Worm (Caenorhabditis elegans) whole organism, young adult: ENCODE measurements around the gene C49C8.1.

Experiments
- B0035.1 ChIP-seq: sonication (generic microtip); optimal IDR thresholded peaks from 2 replicates; lab custom pipeline; 2016; ENCODE audit warnings: missing genetic modification characterization, mild to moderate bottlenecking, missing compliant biosample characterization, missing genotype, missing genetic modification reagents
- C06A6.2 ChIP-seq: fragments of 200-800 bp; sonication (Bioruptor generic); conservative IDR thresholded peaks from 2 replicates; pipeline ENCODE4 v1.3.6; 2022; ENCODE audit warnings: missing genetic modification characterization, missing compliant biosample characterization
- F23B12.7 ChIP-seq: sonication (generic microtip); optimal IDR thresholded peaks from 2 replicates; lab custom pipeline; 2017; ENCODE audit warnings: missing genetic modification characterization, mild to moderate bottlenecking, missing compliant biosample characterization, antibody characterized with exemption, moderate library complexity; ENCODE audit not compliant: insufficient read depth
- F33H1.4 ChIP-seq: fragments of 200-800 bp; sonication (Bioruptor generic); IDR thresholded peaks from 2 replicates; pipeline ENCODE4 v1.3.6; 2022; ENCODE audit warnings: missing genetic modification reagents, missing genetic modification characterization, missing compliant biosample characterization
- F37B4.10 ChIP-seq: fragments of 200-800 bp; sonication (Bioruptor generic); IDR thresholded peaks from 2 replicates; pipeline ENCODE4 v1.3.6; 2022; ENCODE audit warnings: missing genetic modification characterization, missing compliant biosample characterization
- F49E8.2 ChIP-seq: sonication (generic microtip); optimal IDR thresholded peaks from 3 replicates; lab custom pipeline; 2017; ENCODE audit warnings: missing genetic modification characterization, mild to moderate bottlenecking, missing compliant biosample characterization, antibody characterized with exemption, moderate library complexity; ENCODE audit not compliant: insufficient read depth
- K12H6.12 ChIP-seq: fragments of 200-800 bp; sonication (Bioruptor generic); optimal IDR thresholded peaks from 2 replicates; lab custom pipeline; 2018; ENCODE audit warnings: mild to moderate bottlenecking, missing genetic modification characterization, missing compliant biosample characterization
- Y53G8AR.9 ChIP-seq: fragments of 200-800 bp; sonication (Bioruptor generic); conservative IDR thresholded peaks from 2 replicates; pipeline ENCODE4 v1.3.6; 2022; ENCODE audit warnings: missing genetic modification reagents, missing genetic modification characterization, missing compliant biosample characterization
- Y67H2A.10 ChIP-seq: fragments of 200-800 bp; sonication (Bioruptor generic); conservative IDR thresholded peaks from 2 replicates; pipeline ENCODE4 v1.3.6; 2022; ENCODE audit warnings: missing genetic modification reagents, missing genetic modification characterization, missing compliant biosample characterization
- Y79H2A.3 ChIP-seq: fragments of 200-800 bp; sonication (Bioruptor generic); conservative IDR thresholded peaks from 2 replicates; pipeline ENCODE4 v1.3.6; 2022; ENCODE audit warnings: missing genetic modification reagents, missing genetic modification characterization, missing compliant biosample characterization
- ZK185.1 ChIP-seq: sonication (generic microtip); optimal IDR thresholded peaks from 2 replicates; lab custom pipeline; 2016; ENCODE audit warnings: mild to moderate bottlenecking, missing genetic modification characterization, missing compliant biosample characterization; ENCODE audit not compliant: poor library complexity, severe bottlenecking
- attf-3 ChIP-seq: fragments of 200-800 bp; sonication (Bioruptor generic); conservative IDR thresholded peaks from 2 replicates; pipeline ENCODE4 v1.3.6; 2022; ENCODE audit warnings: missing genetic modification reagents, missing genetic modification characterization, missing compliant biosample characterization
- attf-5 ChIP-seq: fragments of 200-800 bp; sonication (Bioruptor generic); optimal IDR thresholded peaks from 2 replicates; lab custom pipeline; 2018; ENCODE audit warnings: mild to moderate bottlenecking, missing genetic modification characterization, missing compliant biosample characterization
- bed-2 ChIP-seq: fragments of 200-800 bp; sonication (Bioruptor generic); IDR thresholded peaks from 2 replicates; pipeline ENCODE4 v1.3.6; 2022; ENCODE audit warnings: missing genetic modification reagents, missing genetic modification characterization, missing compliant biosample characterization
- cebp-1 ChIP-seq, 2 experiments: fragments of 200-800 bp in 1 of 2; sonication (Bioruptor generic) in 1 of 2; sonication (generic microtip) in 1 of 2; IDR thresholded peaks in 1 of 2; optimal IDR thresholded peaks in 1 of 2; 2 replicates each; pipeline versions ENCODE4 v1.3.6 to Lab custom; 2017 to 2022; ENCODE audit warnings: missing compliant biosample characterization in 2 of 2, missing genetic modification characterization in 2 of 2, mild to moderate bottlenecking in 1 of 2, missing genetic modification reagents in 1 of 2, moderate library complexity in 1 of 2
- ceh-40 ChIP-seq: fragments of 200-800 bp; sonication (Bioruptor generic); IDR thresholded peaks from 2 replicates; pipeline ENCODE4 v1.3.6; 2022; ENCODE audit warnings: missing genetic modification characterization, missing compliant biosample characterization
- chd-7 ChIP-seq: sonication (generic microtip); optimal IDR thresholded peaks from 2 replicates; lab custom pipeline; 2016; ENCODE audit warnings: mild to moderate bottlenecking, missing genetic modification characterization, moderate library complexity, missing compliant biosample characterization
- dpl-1 ChIP-seq: fragments of 150-350 bp; optimal IDR thresholded peaks from 2 replicates; lab custom pipeline; 2014; ENCODE audit warnings: missing biosample characterization, missing genetic modification reagents, missing genetic modification characterization
- efl-1 ChIP-seq: fragments of 150-350 bp; optimal IDR thresholded peaks from 2 replicates; lab custom pipeline; 2014; ENCODE audit warnings: missing biosample characterization, missing genetic modification reagents, missing genetic modification characterization
- egl-18 ChIP-seq: fragments of 200-800 bp; sonication (Bioruptor generic); IDR thresholded peaks from 2 replicates; pipeline ENCODE4 v1.3.6; 2022; ENCODE audit warnings: missing genetic modification reagents, missing genetic modification characterization, missing compliant biosample characterization
- egl-44 ChIP-seq: fragments of 200-800 bp; sonication (Bioruptor generic); IDR thresholded peaks from 2 replicates; pipeline ENCODE4 v1.3.6; 2022; ENCODE audit warnings: missing genetic modification reagents, missing genetic modification characterization, missing compliant biosample characterization
- ekl-4 ChIP-seq: fragments of 200-800 bp; sonication (Bioruptor generic); IDR thresholded peaks from 2 replicates; pipeline ENCODE4 v1.3.6; 2022; ENCODE audit warnings: missing genetic modification reagents, missing genetic modification characterization, missing compliant biosample characterization
- hlh-12 ChIP-seq: sonication (generic microtip); optimal IDR thresholded peaks from 2 replicates; lab custom pipeline; 2016; ENCODE audit warnings: missing genetic modification characterization, missing compliant biosample characterization
- hsf-1 ChIP-seq: fragments of 200-800 bp; sonication (Bioruptor generic); IDR thresholded peaks from 2 replicates; pipeline ENCODE4 v1.3.6; 2022; ENCODE audit warnings: missing genetic modification reagents, missing genetic modification characterization, missing compliant biosample characterization
- lin-35 ChIP-seq, 3 experiments: fragments of 150-350 bp in 2 of 3; sonication (generic microtip) in 1 of 3; optimal IDR thresholded peaks; 2 replicates each; lab custom pipeline; 2014 to 2018; ENCODE audit warnings: missing biosample characterization in 3 of 3, missing genetic modification characterization in 3 of 3, missing genetic modification reagents in 3 of 3
- lin-40 ChIP-seq: sonication (generic microtip); optimal IDR thresholded peaks from 2 replicates; lab custom pipeline; 2016; ENCODE audit warnings: missing genetic modification characterization, mild to moderate bottlenecking, missing compliant biosample characterization, missing genotype, missing genetic modification reagents
- lin-54 ChIP-seq: fragments of 200-800 bp; sonication (Bioruptor generic); optimal IDR thresholded peaks from 2 replicates; lab custom pipeline; 2018; ENCODE audit warnings: mild to moderate bottlenecking, missing genetic modification characterization, missing compliant biosample characterization
- madf-10 ChIP-seq: sonication (generic microtip); optimal IDR thresholded peaks from 2 replicates; lab custom pipeline; 2016; ENCODE audit warnings: mild to moderate bottlenecking, missing genetic modification characterization, missing compliant biosample characterization
- madf-3 ChIP-seq: fragments of 200-800 bp; sonication (Bioruptor generic); IDR thresholded peaks from 2 replicates; pipeline ENCODE4 v1.3.6; 2022; ENCODE audit warnings: missing genetic modification reagents, missing genetic modification characterization, missing compliant biosample characterization
- madf-6 ChIP-seq: fragments of 200-800 bp; sonication (Bioruptor generic); IDR thresholded peaks from 2 replicates; pipeline ENCODE4 v1.3.6; 2022; ENCODE audit warnings: missing genetic modification reagents, missing genetic modification characterization, missing compliant biosample characterization
- mes-4 ChIP-seq: sonication (generic microtip); optimal IDR thresholded peaks from 2 replicates; lab custom pipeline; 2016; ENCODE audit warnings: missing genotype, missing genetic modification characterization, missing compliant biosample characterization
- nfya-1 ChIP-seq: sonication (generic microtip); optimal IDR thresholded peaks from 2 replicates; lab custom pipeline; 2017; ENCODE audit warnings: antibody characterized with exemption, missing compliant biosample characterization, missing genetic modification characterization, borderline replicate concordance; ENCODE audit not compliant: insufficient read depth
- nfyb-1 ChIP-seq: fragments of 200-800 bp; sonication (Bioruptor generic); IDR thresholded peaks from 2 replicates; pipeline ENCODE4 v1.3.6; 2022; ENCODE audit warnings: missing genetic modification reagents, missing genetic modification characterization, missing compliant biosample characterization
- nhr-80 ChIP-seq: sonication (generic microtip); optimal IDR thresholded peaks from 2 replicates; lab custom pipeline; 2016; ENCODE audit warnings: missing genetic modification characterization, missing compliant biosample characterization
- pbrm-1 ChIP-seq: fragments of 200-800 bp; sonication (Bioruptor generic); IDR thresholded peaks from 2 replicates; pipeline ENCODE4 v1.3.6; 2022; ENCODE audit warnings: missing genetic modification reagents, missing genetic modification characterization, missing compliant biosample characterization
- pha-4 ChIP-seq: fragments of 150-350 bp; sonication (generic microtip); optimal IDR thresholded peaks from 2 replicates; lab custom pipeline; 2014; ENCODE audit warnings: missing biosample characterization, missing genetic modification reagents, missing genetic modification characterization
- rcor-1 ChIP-seq: fragments of 200-800 bp; sonication (Bioruptor generic); IDR thresholded peaks from 2 replicates; pipeline ENCODE4 v1.3.6; 2022; ENCODE audit warnings: missing genetic modification reagents, missing genetic modification characterization, missing compliant biosample characterization
- repo-1 ChIP-seq: sonication (generic microtip); optimal IDR thresholded peaks from 2 replicates; lab custom pipeline; 2017; ENCODE audit warnings: mild to moderate bottlenecking, missing genetic modification characterization, missing compliant biosample characterization
- sea-2 ChIP-seq: fragments of 200-800 bp; sonication (Bioruptor generic); IDR thresholded peaks from 2 replicates; pipeline ENCODE4 v1.3.6; 2022; ENCODE audit warnings: missing genetic modification characterization, missing compliant biosample characterization
- snpc-1.3 ChIP-seq: sonication (generic microtip); optimal IDR thresholded peaks from 2 replicates; lab custom pipeline; 2017; ENCODE audit warnings: missing genetic modification characterization, mild to moderate bottlenecking, missing compliant biosample characterization, antibody characterized with exemption, moderate library complexity, missing genotype, missing genetic modification reagents; ENCODE audit not compliant: insufficient read depth
- somi-1 ChIP-seq: fragments of 200-800 bp; sonication (Bioruptor generic); optimal IDR thresholded peaks from 2 replicates; lab custom pipeline; 2018; ENCODE audit warnings: mild to moderate bottlenecking, missing genetic modification characterization, missing compliant biosample characterization
- tbp1 ChIP-seq: fragments of 200-800 bp; sonication (Bioruptor generic); optimal IDR thresholded peaks from 2 replicates; lab custom pipeline; 2018; ENCODE audit warnings: mild to moderate bottlenecking, missing genetic modification characterization, missing compliant biosample characterization
- tlf-1 ChIP-seq: fragments of 200-800 bp; sonication (Bioruptor generic); optimal IDR thresholded peaks from 2 replicates; lab custom pipeline; 2018; ENCODE audit warnings: mild to moderate bottlenecking, missing genetic modification characterization, missing compliant biosample characterization
- zim-3 ChIP-seq: sonication (generic microtip); optimal IDR thresholded peaks from 2 replicates; lab custom pipeline; 2017; ENCODE audit warnings: mild to moderate bottlenecking, missing genetic modification characterization, moderate library complexity, missing compliant biosample characterization
- ztf-18 ChIP-seq: sonication (generic microtip); optimal IDR thresholded peaks from 2 replicates; lab custom pipeline; 2016; ENCODE audit warnings: missing genotype, mild to moderate bottlenecking, missing genetic modification characterization, missing compliant biosample characterization
- ztf-6 ChIP-seq: fragments of 200-800 bp; sonication (Bioruptor generic); IDR thresholded peaks from 2 replicates; pipeline ENCODE4 v1.3.6; 2022; ENCODE audit warnings: missing genetic modification reagents, missing genetic modification characterization, missing compliant biosample characterization

Gene C49C8.1

ce11 chrIV:8687605-8688191 lies 33.3 kb downstream of the C49C8.1 start, which contains the start of gene snrp-3 (continued):
- TF ChIP-seq Y67H2A.10 (GFP tag; lab: Robert Waterston, UW) (no peak), ekl-4 (peak; percentile 52; the same call in 1 of the 2 replicates), F37B4.10 (GFP tag; lab: Robert Waterston, UW) (no peak), Y79H2A.3 (GFP tag; lab: Robert Waterston, UW) (0 out of 2 replicates have a peak, but pooled peaks have one; percentile 44), snpc-1.3 (tag; lab: Kevin White, UChicago) (peak; percentile 59), ZK185.1 (tag; lab: Kevin White, UChicago) (peak; percentile 76), F33H1.4 (peak; percentile 67), K12H6.12 (tag; lab: Kevin White, UChicago) (no peak), lin-35 (GFP tag; optimal IDR thresholded peaks at IDR 0.05; lab: Kevin White, UChicago) (peak; percentile 49 to 94 (median 60)), bed-2 (GFP tag; lab: Robert Waterston, UW) (no peak), rcor-1 (peak; percentile 42), F23B12.7 (tag; lab: Kevin White, UChicago) (peak; percentile 2), efl-1 (GFP tag; lab: Kevin White, UChicago) (peak; percentile 69), nhr-80 (tag; lab: Kevin White, UChicago) (peak; percentile 29), madf-6 (GFP tag; lab: Robert Waterston, UW) (peak; percentile 65; the same call in 1 of the 2 replicates), madf-10 (tag; lab: Kevin White, UChicago) (peak; percentile 42), nfyb-1 (GFP tag; lab: Robert Waterston, UW) (peak; percentile 73), ceh-40 (no peak), ztf-6 (GFP tag; lab: Robert Waterston, UW) (no peak), repo-1 (tag; lab: Kevin White, UChicago) (peak; percentile 25), lin-40 (peak; percentile 81), lin-54 (GFP tag; lab: Kevin White, UChicago) (peak; percentile 95), hlh-12 (tag; lab: Kevin White, UChicago) (no peak), mes-4 (tag; lab: Kevin White, UChicago) (no peak), tbp1 (GFP tag; lab: Kevin White, UChicago) (peak; percentile 21), madf-3 (GFP tag; lab: Robert Waterston, UW) (0 out of 2 replicates have a peak, but pooled peaks have one; percentile 31), pbrm-1 (GFP tag; lab: Robert Waterston, UW) (peak; percentile 43; the same call in 1 of the 2 replicates), C06A6.2 (0 out of 2 replicates have a peak, but pooled peaks have one; percentile 34), sea-2 (GFP tag; lab: Robert Waterston, UW) (no peak), dpl-1 (GFP tag; lab: Kevin White, UChicago) (peak; percentile 73), B0035.1 (no peak), Y53G8AR.9 (GFP tag; lab: Robert Waterston, UW) (peak; percentile 89; the same call in 1 of the 2 replicates), egl-44 (GFP tag; lab: Robert Waterston, UW) (no peak), pha-4 (tag; lab: Kevin White, UChicago) (no peak), cebp-1 (GFP tag; IDR thresholded peaks at IDR 0.05; lab: Robert Waterston, UW) (no peak), cebp-1 (tag; optimal IDR thresholded peaks at IDR 0.05; lab: Kevin White, UChicago) (peak; percentile 75), F49E8.2 (tag; lab: Kevin White, UChicago) (peak; percentile 10), tlf-1 (GFP tag; lab: Kevin White, UChicago) (peak; percentile 36), chd-7 (tag; lab: Kevin White, UChicago) (peak; percentile 11), zim-3 (tag; lab: Kevin White, UChicago) (no peak), attf-3 (GFP tag; lab: Robert Waterston, UW) (peak; percentile 59; the same call in 1 of the 2 replicates), egl-18 (no peak), nfya-1 (tag; lab: Kevin White, UChicago) (no peak), hsf-1 (peak; percentile 32; the same call in 1 of the 2 replicates), ztf-18 (tag; lab: Kevin White, UChicago) (peak; percentile 96), attf-5 (GFP tag; lab: Kevin White, UChicago) (peak; percentile 79), somi-1 (GFP tag; lab: Kevin White, UChicago) (no peak)
